Fruit fly (Drosophila melanogaster) Kc167 (cell line): ENCODE measurements around the gene PAN3.

ENCODE experiments used
- Myc ChIP-seq: fragments of >200 bp; optimal IDR thresholded peaks from 2 replicates; lab custom pipeline; 2017; ENCODE audit warnings: missing external identifiers
- Sin3A ChIP-seq: fragments of >200 bp; optimal IDR thresholded peaks from 2 replicates; lab custom pipeline; 2018; ENCODE audit warnings: missing external identifiers
- h ChIP-seq: fragments of >200 bp; optimal IDR thresholded peaks from 3 replicates; lab custom pipeline; 2018; ENCODE audit warnings: missing external identifiers
- insv ChIP-seq: fragments of >200 bp; optimal IDR thresholded peaks from 3 replicates; lab custom pipeline; 2018; ENCODE audit warnings: missing external identifiers
- psq ChIP-seq: fragments of >200 bp; optimal IDR thresholded peaks from 2 replicates; lab custom pipeline; 2017; ENCODE audit warnings: missing external identifiers
- ttk ChIP-seq: sonication (Bioruptor generic); optimal IDR thresholded peaks from 2 replicates; lab custom pipeline; 2017; ENCODE audit warnings: missing external identifiers

DNA sequence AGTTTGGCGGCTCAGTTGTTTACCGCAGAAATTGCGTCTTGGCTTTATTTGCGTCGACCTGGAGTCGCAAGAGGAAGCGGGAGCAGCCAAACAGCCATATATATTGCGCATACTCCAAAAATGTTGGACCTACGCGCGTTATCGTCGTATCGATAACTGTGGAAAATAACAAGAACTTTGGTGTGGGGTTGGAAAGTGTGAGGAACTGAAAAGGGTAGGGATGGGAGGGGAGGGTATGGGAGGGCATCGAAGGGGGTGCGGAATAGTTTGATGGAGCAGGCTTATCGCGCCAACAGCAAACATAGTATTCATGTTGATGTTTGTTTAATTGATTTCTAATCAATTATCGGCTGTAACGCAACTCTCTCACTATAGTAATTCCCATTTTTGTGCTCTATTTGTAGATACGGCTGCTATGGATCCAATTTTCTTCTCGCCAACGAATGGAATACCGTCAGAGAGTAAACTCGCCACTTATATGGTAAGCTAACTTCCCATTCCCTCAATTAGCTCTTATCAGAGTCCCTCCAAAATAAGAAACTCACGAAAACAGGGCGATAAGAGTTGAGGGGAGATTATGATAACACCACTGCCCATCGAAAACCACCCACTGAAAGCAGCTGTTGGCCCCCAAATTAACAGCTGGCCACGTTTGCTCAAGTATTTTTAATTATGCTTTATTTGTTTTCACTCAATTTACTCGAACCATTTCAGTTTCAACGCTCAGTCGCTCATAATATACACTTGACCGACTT, 12.6 kb downstream of the PAN3 start:
- TF ChIP-seq insv (lab: Kevin White, UChicago) (no peak), Myc (no peak), ttk (no peak), psq (lab: Kevin White, UChicago) (no peak), Sin3A (lab: Kevin White, UChicago) (no peak), h (lab: Kevin White, UChicago) (no peak)
